Fruit fly (Drosophila melanogaster) whole organism, prepupa: ENCODE results near the gene TkR99D.

ENCODE experiments used
- CG11902 ChIP-seq: fragments of 200-800 bp; sonication (Bioruptor generic); optimal IDR thresholded peaks from 3 replicates; lab custom pipeline; 2016; ENCODE audit warnings: missing biosample characterization, missing genetic modification characterization
- CG15336 ChIP-seq: fragments of 200-800 bp; sonication (Bioruptor generic); IDR thresholded peaks from 2 replicates; pipeline ENCODE4 v1.3.6; 2022; ENCODE audit warnings: missing biosample characterization, missing genetic modification characterization
- CG1621 ChIP-seq: fragments of 200-800 bp; sonication (Bioruptor generic); optimal IDR thresholded peaks from 3 replicates; lab custom pipeline; 2018; ENCODE audit warnings: missing biosample characterization, mild to moderate bottlenecking, missing genetic modification characterization
- CG16779 ChIP-seq: fragments of 200-800 bp; sonication (Bioruptor generic); optimal IDR thresholded peaks from 3 replicates; lab custom pipeline; 2017; ENCODE audit warnings: missing biosample characterization, mild to moderate bottlenecking, missing genetic modification characterization
- CG3032 ChIP-seq: fragments of 200-800 bp; optimal IDR thresholded peaks from 2 replicates; lab custom pipeline; 2019; ENCODE audit warnings: missing biosample characterization, mild to moderate bottlenecking, missing genetic modification characterization, moderate library complexity
- CG31627 ChIP-seq: fragments of 200-800 bp; sonication (Bioruptor generic); optimal IDR thresholded peaks from 3 replicates; lab custom pipeline; 2016; ENCODE audit warnings: missing biosample characterization, missing genetic modification characterization
- CG32006 ChIP-seq: fragments of 200-800 bp; sonication (Bioruptor generic); optimal IDR thresholded peaks from 3 replicates; lab custom pipeline; 2017; ENCODE audit warnings: missing biosample characterization, mild to moderate bottlenecking, missing genetic modification characterization
- CG34406 ChIP-seq: fragments of 200-800 bp; sonication (Bioruptor generic); optimal IDR thresholded peaks from 3 replicates; lab custom pipeline; 2016; ENCODE audit warnings: missing biosample characterization, missing genetic modification characterization
- CG4318 ChIP-seq: fragments of 200-800 bp; sonication (Bioruptor generic); optimal IDR thresholded peaks from 3 replicates; lab custom pipeline; 2017; ENCODE audit warnings: missing biosample characterization, mild to moderate bottlenecking, missing genetic modification characterization
- CG6163 ChIP-seq: fragments of 200-800 bp; sonication (Bioruptor generic); IDR thresholded peaks from 3 replicates; pipeline ENCODE4 v1.3.6; 2022; ENCODE audit warnings: missing biosample characterization, missing genetic modification characterization
- CG6276 ChIP-seq: fragments of 200-800 bp; sonication (Bioruptor generic); optimal IDR thresholded peaks from 2 replicates; lab custom pipeline; 2017; ENCODE audit warnings: missing biosample characterization, mild to moderate bottlenecking, missing genetic modification characterization
- CG6808 ChIP-seq: fragments of 200-800 bp; sonication (Bioruptor generic); optimal IDR thresholded peaks from 3 replicates; lab custom pipeline; 2017; ENCODE audit warnings: missing biosample characterization, missing genetic modification characterization, mild to moderate bottlenecking, moderate library complexity, missing genetic modification reagents
- CG6854 ChIP-seq: fragments of 200-800 bp; sonication (Bioruptor generic); optimal IDR thresholded peaks from 2 replicates; lab custom pipeline; 2017; ENCODE audit warnings: missing biosample characterization, mild to moderate bottlenecking, missing genetic modification characterization
- CG7368 ChIP-seq: fragments of 200-800 bp; sonication (Bioruptor generic); optimal IDR thresholded peaks from 3 replicates; lab custom pipeline; 2016; ENCODE audit warnings: missing biosample characterization, missing genetic modification characterization
- CG8119 ChIP-seq: fragments of 200-800 bp; sonication (Bioruptor generic); IDR thresholded peaks from 3 replicates; pipeline ENCODE4 v1.3.6; 2022; ENCODE audit warnings: missing biosample characterization, missing genetic modification characterization
- Eip75B ChIP-seq: fragments of 200-800 bp; sonication (Bioruptor generic); optimal IDR thresholded peaks from 3 replicates; lab custom pipeline; 2016; ENCODE audit warnings: missing biosample characterization, missing genetic modification characterization
- Eip78C ChIP-seq: fragments of 200-800 bp; sonication (Bioruptor generic); peaks from one replicate; lab custom pipeline; 2016; ENCODE audit warnings: missing biosample characterization, missing genetic modification characterization
- Eip93F ChIP-seq: fragments of 200-800 bp; sonication (Bioruptor generic); optimal IDR thresholded peaks from 2 replicates; lab custom pipeline; 2016; ENCODE audit warnings: missing biosample characterization, mild to moderate bottlenecking, missing genetic modification characterization
- Ets21C ChIP-seq: fragments of 200-800 bp; sonication (Bioruptor generic); optimal IDR thresholded peaks from 3 replicates; lab custom pipeline; 2016; ENCODE audit warnings: missing biosample characterization, missing genetic modification characterization
- Ets96B ChIP-seq: fragments of 200-800 bp; optimal IDR thresholded peaks from 2 replicates; lab custom pipeline; 2019; ENCODE audit warnings: missing biosample characterization, mild to moderate bottlenecking, missing genetic modification characterization, moderate library complexity
- Hr39 ChIP-seq: fragments of 200-800 bp; sonication (Bioruptor generic); optimal IDR thresholded peaks from 2 replicates; lab custom pipeline; 2016; ENCODE audit warnings: missing biosample characterization, missing genetic modification characterization
- Hr4 ChIP-seq: fragments of 200-800 bp; sonication (Bioruptor generic); optimal IDR thresholded peaks from 3 replicates; lab custom pipeline; 2016; ENCODE audit warnings: missing biosample characterization, missing genetic modification characterization
- Lpt ChIP-seq: fragments of 200-800 bp; sonication (Bioruptor generic); optimal IDR thresholded peaks from 3 replicates; lab custom pipeline; 2016; ENCODE audit warnings: missing biosample characterization, missing genetic modification characterization
- Smox ChIP-seq: fragments of 200-800 bp; sonication (Bioruptor generic); optimal IDR thresholded peaks from 3 replicates; lab custom pipeline; 2016; ENCODE audit warnings: missing biosample characterization, missing genetic modification characterization
- Sox102F ChIP-seq: fragments of 200-800 bp; sonication (Bioruptor generic); optimal IDR thresholded peaks from 2 replicates; lab custom pipeline; 2016; ENCODE audit warnings: missing biosample characterization, mild to moderate bottlenecking, missing genetic modification characterization
- Sox14 ChIP-seq: fragments of 200-800 bp; sonication (Bioruptor generic); optimal IDR thresholded peaks from 3 replicates; lab custom pipeline; 2016; ENCODE audit warnings: missing biosample characterization, missing genetic modification characterization
- cyc ChIP-seq: fragments of 200-800 bp; sonication (Bioruptor generic); optimal IDR thresholded peaks from 3 replicates; lab custom pipeline; 2016; ENCODE audit warnings: missing biosample characterization, missing genetic modification characterization
- dac ChIP-seq: fragments of 200-800 bp; sonication (Bioruptor generic); optimal IDR thresholded peaks from 2 replicates; lab custom pipeline; 2017; ENCODE audit warnings: missing biosample characterization, mild to moderate bottlenecking, missing genetic modification characterization
- dsx ChIP-seq: fragments of 200-800 bp; optimal IDR thresholded peaks from 3 replicates; lab custom pipeline; 2019; ENCODE audit warnings: missing biosample characterization, mild to moderate bottlenecking, missing genetic modification characterization, moderate library complexity; ENCODE audit not compliant: poor library complexity, severe bottlenecking
- eg ChIP-seq: fragments of 200-800 bp; sonication (Bioruptor generic); IDR thresholded peaks from 3 replicates; pipeline ENCODE4 v1.3.6; 2022; ENCODE audit warnings: missing biosample characterization, missing genetic modification characterization
- esn ChIP-seq: fragments of 200-800 bp; sonication (Bioruptor generic); optimal IDR thresholded peaks from 2 replicates; lab custom pipeline; 2016; ENCODE audit warnings: missing biosample characterization, mild to moderate bottlenecking, missing genetic modification characterization, moderate library complexity
- fd59A ChIP-seq: fragments of 200-800 bp; sonication (Bioruptor generic); optimal IDR thresholded peaks from 2 replicates; lab custom pipeline; 2017; ENCODE audit warnings: missing biosample characterization, mild to moderate bottlenecking, missing genetic modification characterization, missing genetic modification reagents
- fkh ChIP-seq: fragments of 200-800 bp; sonication (Bioruptor generic); optimal IDR thresholded peaks from 3 replicates; lab custom pipeline; 2017; ENCODE audit warnings: missing biosample characterization, mild to moderate bottlenecking, missing genetic modification characterization, moderate library complexity
- lz ChIP-seq: fragments of 200-800 bp; sonication (Bioruptor generic); optimal IDR thresholded peaks from 3 replicates; lab custom pipeline; 2016; ENCODE audit warnings: missing biosample characterization, missing genetic modification characterization
- net ChIP-seq: fragments of 200-800 bp; sonication (Bioruptor generic); optimal IDR thresholded peaks from 3 replicates; lab custom pipeline; 2016; ENCODE audit warnings: missing biosample characterization, missing genetic modification characterization
- salr ChIP-seq, 2 experiments: fragments of 200-800 bp; sonication (Bioruptor generic); optimal IDR thresholded peaks; 3 replicates each; lab custom pipeline; 2016 to 2018; ENCODE audit warnings: missing biosample characterization in 2 of 2, missing genetic modification characterization in 2 of 2, mild to moderate bottlenecking in 1 of 2
- ss ChIP-seq, 2 experiments: fragments of 200-800 bp; sonication (Bioruptor generic); optimal IDR thresholded peaks; 2 replicates in 1 of 2; 3 replicates in 1 of 2; lab custom pipeline; 2017 to 2018; ENCODE audit warnings: mild to moderate bottlenecking in 2 of 2, missing biosample characterization in 2 of 2, missing genetic modification characterization in 2 of 2, moderate library complexity in 1 of 2
- svp ChIP-seq: fragments of 200-800 bp; sonication (Bioruptor generic); peaks from one replicate; lab custom pipeline; 2016; ENCODE audit warnings: missing biosample characterization, missing genetic modification characterization
- topi ChIP-seq: fragments of 200-800 bp; sonication (Bioruptor generic); optimal IDR thresholded peaks from 3 replicates; lab custom pipeline; 2016; ENCODE audit warnings: missing biosample characterization, missing genetic modification characterization

Gene TkR99D

DNA sequence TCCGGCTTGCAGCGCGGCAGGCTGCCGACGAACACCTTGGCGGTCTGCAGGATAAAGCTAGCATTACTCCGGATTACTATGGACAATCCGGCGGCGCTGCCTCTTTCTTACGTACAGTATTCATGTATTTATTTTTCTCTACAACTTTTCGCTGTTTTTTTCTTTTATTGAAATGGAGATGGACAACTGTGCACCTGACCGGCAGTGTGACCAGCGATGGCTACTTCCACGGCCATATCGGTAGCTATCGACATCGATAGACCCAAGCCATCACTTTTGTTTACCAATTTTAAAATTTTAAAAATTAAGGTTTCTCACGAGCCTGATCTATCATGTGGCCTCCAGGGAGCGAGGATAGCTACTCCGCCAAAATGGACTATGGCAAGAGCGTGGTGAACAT lies 25.8 kb upstream of the TkR99D start, which contains the start of the genes CG7903 and Sas-6:
Gene CG7903, minus strand, starts transcription at position 197 of the 400 bp plus-strand sequence.
Gene Sas-6, plus strand, starts transcription at position 323 of the 400 bp plus-strand sequence.
- TF ChIP-seq CG16779 (tag; lab: Kevin White, UChicago) (no peak), CG34406 (no peak), dac (GFP tag; lab: Kevin White, UChicago) (no peak), CG1621 (tag; lab: Kevin White, UChicago) (peak; percentile 16), Eip78C (GFP tag; lab: Kevin White, UChicago) (no peak), lz (GFP tag; lab: Kevin White, UChicago) (no peak), Sox14 (GFP tag; lab: Kevin White, UChicago) (peak; percentile 43), fkh (GFP tag; lab: Kevin White, UChicago) (peak; percentile 70), CG6163 (GFP tag; lab: Robert Waterston, UW) (0 out of 3 replicates have a peak, but pooled peaks have one; percentile 22), Hr39 (GFP tag; lab: Kevin White, UChicago) (no peak), CG32006 (GFP tag; lab: Kevin White, UChicago) (no peak)

DNA sequence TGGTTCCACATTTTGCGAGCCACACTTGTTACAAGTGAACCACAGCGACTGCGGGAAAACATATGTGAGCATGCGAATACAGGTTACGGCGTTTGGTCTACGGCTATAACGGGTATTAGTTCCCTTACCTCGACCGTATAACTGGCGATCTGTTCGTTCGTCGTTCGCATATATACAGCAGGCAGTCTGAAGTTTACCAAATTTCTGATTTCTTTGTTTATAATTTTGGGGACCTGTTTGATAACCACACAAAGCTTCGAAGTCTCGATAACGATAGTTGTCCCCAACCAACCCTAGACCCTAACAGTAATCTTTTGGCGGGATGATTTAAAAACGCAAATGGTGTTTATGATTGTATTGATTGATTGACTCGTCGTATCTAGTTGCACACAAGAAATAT lies 23.9 kb upstream of the TkR99D start, which contains the start of gene Acph-1:
Gene Acph-1, minus strand, starts transcription at position 278 of the 400 bp plus-strand sequence.
- TF ChIP-seq fkh (GFP tag; lab: Kevin White, UChicago), result peak; percentile 6
- peak; percentile 1 for TF ChIP-seq CG1621 (tag; lab: Kevin White, UChicago)
- TF ChIP-seq Sox14 (GFP tag; lab: Kevin White, UChicago), result peak; percentile 86
- no peak for TF ChIP-seq Eip75B (GFP tag; lab: Kevin White, UChicago)
- peak; percentile 33 for TF ChIP-seq Eip93F (GFP tag; lab: Kevin White, UChicago)
- TF ChIP-seq, all 60 proteins: peak for 4

DNA sequence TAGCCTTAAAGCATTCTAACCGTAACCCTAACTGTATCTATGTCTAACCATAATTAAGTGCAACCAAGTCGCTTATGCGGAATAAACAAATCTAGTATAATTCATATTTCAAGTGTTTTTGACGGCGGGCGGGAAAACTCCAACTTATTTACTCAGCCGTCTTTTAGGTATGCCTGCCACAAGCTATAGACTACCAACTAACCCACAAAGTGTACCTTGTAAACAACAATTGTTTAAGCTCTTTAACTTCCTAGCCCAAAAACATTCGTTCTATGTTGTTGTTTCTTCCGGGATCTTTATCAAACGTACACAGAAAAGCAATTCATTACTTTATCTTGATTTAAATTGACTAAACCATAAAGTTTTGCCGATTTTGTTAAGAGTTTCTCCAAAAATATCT lies 21.4 kb upstream of the TkR99D start:
- TF ChIP-seq CG15336 (GFP tag; lab: Robert Waterston, UW), result no peak
- TF ChIP-seq CG31627 (GFP tag; lab: Kevin White, UChicago), result no peak
- TF ChIP-seq fkh (GFP tag; lab: Kevin White, UChicago), result peak; percentile 67
- TF ChIP-seq Ets96B, result no peak
- TF ChIP-seq, all 60 proteins: peak for 1

DNA sequence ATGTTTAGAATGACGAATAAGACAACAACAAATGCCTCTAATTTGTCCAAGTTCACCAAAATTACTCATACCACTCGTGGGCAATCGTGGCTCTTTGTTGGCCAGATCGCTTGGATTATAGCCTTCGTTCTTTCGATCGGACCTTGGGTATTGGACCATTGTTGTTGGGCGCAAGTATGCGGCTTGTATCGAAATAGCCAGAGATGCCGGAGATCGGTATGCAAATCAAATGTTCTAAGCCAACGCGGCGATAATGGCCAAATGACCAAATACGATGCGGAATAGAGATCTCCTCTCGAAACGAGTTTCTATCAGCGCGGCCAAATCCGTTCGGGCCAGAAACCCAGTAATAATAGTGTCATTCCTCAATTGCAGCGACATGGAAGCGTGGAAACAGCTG lies 16.0 kb upstream of the TkR99D start:
- TF ChIP-seq Sox102F (GFP tag; lab: Kevin White, UChicago) (no peak), Smox (no peak), Ets21C (GFP tag; lab: Kevin White, UChicago) (no peak), net (no peak), cyc (GFP tag; lab: Kevin White, UChicago) (no peak), svp (GFP tag; lab: Kevin White, UChicago) (no peak), CG6808 (no peak), CG4318 (no peak), fd59A (no peak)

DNA sequence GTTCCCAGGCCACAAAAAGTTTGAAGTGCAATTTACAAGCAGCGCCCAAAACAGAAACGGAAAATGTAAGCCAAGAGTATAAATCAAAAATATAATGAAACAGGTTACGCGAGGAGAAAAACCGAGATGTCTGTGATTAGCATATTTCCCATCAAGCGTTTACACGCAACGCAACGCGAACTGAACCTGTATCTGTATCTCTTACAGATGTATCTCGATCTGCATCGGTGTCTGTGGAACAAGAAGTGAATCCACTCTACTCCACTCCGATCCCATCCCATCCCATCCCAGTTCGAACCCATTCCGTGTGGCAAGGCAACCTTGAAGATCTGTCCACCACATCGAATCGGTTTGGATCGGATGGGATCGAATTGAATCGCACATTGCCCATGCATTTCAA lies 14.6 kb upstream of the TkR99D start:
- TF ChIP-seq ss (GFP tag; optimal IDR thresholded peaks at IDR 0.05; lab: Kevin White, UChicago) (peak in 1 of 2 experiments; percentile 31), CG11902 (GFP tag; lab: Kevin White, UChicago) (no peak), Sox14 (GFP tag; lab: Kevin White, UChicago) (no peak)

DNA sequence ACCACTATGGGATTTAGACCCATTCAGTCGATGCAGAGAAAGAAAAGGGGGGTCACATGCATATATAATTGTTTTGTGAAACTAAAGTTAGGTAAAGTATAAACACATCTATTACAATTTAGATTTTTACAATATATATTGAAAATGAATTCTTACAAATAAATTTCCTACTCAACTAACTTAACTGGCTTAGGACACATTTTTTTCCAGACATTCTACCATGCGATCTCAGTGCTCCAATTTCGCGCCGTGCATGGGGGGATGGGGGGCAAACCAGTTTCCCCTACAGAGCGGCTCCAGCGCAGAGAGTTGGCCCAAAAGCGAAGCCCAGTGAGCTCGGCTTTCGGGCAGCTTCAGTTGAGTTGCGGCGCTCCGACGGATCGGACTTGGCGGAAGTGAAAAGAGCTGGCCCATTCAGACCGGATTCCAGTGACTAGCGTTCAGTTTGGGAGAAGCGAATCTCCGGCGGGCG lies 13.9 kb upstream of the TkR99D start, which contains the start of gene CG7896:
Gene CG7896, plus strand, starts transcription at position 354 of the 472 bp plus-strand sequence.
- TF ChIP-seq CG3032, result peak; percentile 87
- TF ChIP-seq salr (GFP tag; optimal IDR thresholded peaks at IDR 0.05; lab: Kevin White, UChicago), result peak; percentile 18 to 72
- TF ChIP-seq Lpt, result peak; percentile 73
- TF ChIP-seq CG8119, result peak; percentile 93
- TF ChIP-seq CG15336 (GFP tag; lab: Robert Waterston, UW), result peak; percentile 93
- peak; percentile 86 for TF ChIP-seq CG34406
- peak; percentile 78 for TF ChIP-seq CG6276 (GFP tag; lab: Kevin White, UChicago)
- peak; percentile 12 for TF ChIP-seq fkh (GFP tag; lab: Kevin White, UChicago)
- peak; percentile 76 for TF ChIP-seq dsx (GFP tag; lab: Kevin White, UChicago)
- peak; percentile 91 for TF ChIP-seq CG32006 (GFP tag; lab: Kevin White, UChicago)
- peak; percentile 76 for TF ChIP-seq CG11902 (GFP tag; lab: Kevin White, UChicago)
- TF ChIP-seq Eip78C (GFP tag; lab: Kevin White, UChicago), result peak; percentile 94
- TF ChIP-seq CG6808, result peak; percentile 80
- TF ChIP-seq Eip75B (GFP tag; lab: Kevin White, UChicago), result peak; percentile 76
- TF ChIP-seq Hr4 (GFP tag; lab: Kevin White, UChicago), result peak; percentile 87
- TF ChIP-seq ss (GFP tag; optimal IDR thresholded peaks at IDR 0.05; lab: Kevin White, UChicago), result peak; percentile 56 to 86
- peak; percentile 80 for TF ChIP-seq topi (GFP tag; lab: Kevin White, UChicago)
- peak; percentile 90 for TF ChIP-seq esn (GFP tag; lab: Kevin White, UChicago)
- TF ChIP-seq CG1621 (tag; lab: Kevin White, UChicago), result peak; percentile 50
- TF ChIP-seq CG6854, result peak; percentile 67
- TF ChIP-seq svp (GFP tag; lab: Kevin White, UChicago), result peak; percentile 97
- peak; percentile 67 for TF ChIP-seq CG31627 (GFP tag; lab: Kevin White, UChicago)
- TF ChIP-seq CG7368 (GFP tag; lab: Kevin White, UChicago), result peak; percentile 74
- peak; percentile 88 for TF ChIP-seq eg
